Worm (Caenorhabditis elegans) whole organism, late embryonic: ENCODE data around the gene snrp-40.1.

Experiments
- C08G9.2 ChIP-seq: sonication (generic microtip); optimal IDR thresholded peaks from 2 replicates; lab custom pipeline; 2016; ENCODE audit warnings: mild to moderate bottlenecking, missing genetic modification characterization, moderate library complexity, missing compliant biosample characterization
- C38D4.7 ChIP-seq: fragments of 200-800 bp; sonication (Bioruptor generic); optimal IDR thresholded peaks from 2 replicates; lab custom pipeline; 2018; ENCODE audit warnings: mild to moderate bottlenecking, missing genetic modification characterization, moderate library complexity, missing compliant biosample characterization
- Y22D7AL.16 ChIP-seq: sonication (generic microtip); optimal IDR thresholded peaks from 2 replicates; lab custom pipeline; 2016; ENCODE audit warnings: missing genetic modification characterization, missing compliant biosample characterization
- ahr-1 ChIP-seq: sonication (generic microtip); optimal IDR thresholded peaks from 2 replicates; lab custom pipeline; 2016; ENCODE audit warnings: missing genetic modification characterization, missing compliant biosample characterization
- ceh-14 ChIP-seq: sonication (generic microtip); optimal IDR thresholded peaks from 2 replicates; lab custom pipeline; 2016; ENCODE audit warnings: missing genotype, missing genetic modification characterization, missing compliant biosample characterization
- ceh-18 ChIP-seq: sonication (generic microtip); optimal IDR thresholded peaks from 2 replicates; lab custom pipeline; 2016; ENCODE audit warnings: missing genetic modification characterization, missing compliant biosample characterization
- ceh-19 ChIP-seq: fragments of 200-800 bp; sonication (Bioruptor generic); optimal IDR thresholded peaks from 2 replicates; lab custom pipeline; 2018; ENCODE audit warnings: mild to moderate bottlenecking, missing genetic modification characterization, missing compliant biosample characterization
- ceh-31 ChIP-seq: sonication (generic microtip); optimal IDR thresholded peaks from 2 replicates; lab custom pipeline; 2016; ENCODE audit warnings: missing genetic modification characterization, missing compliant biosample characterization
- ceh-45 ChIP-seq: fragments of 200-800 bp; sonication (Bioruptor generic); IDR thresholded peaks from 2 replicates; pipeline ENCODE4 v1.3.6; 2022; ENCODE audit warnings: missing genetic modification reagents, missing genetic modification characterization, missing compliant biosample characterization
- ceh-48 ChIP-seq: sonication (generic microtip); optimal IDR thresholded peaks from 2 replicates; lab custom pipeline; 2016; ENCODE audit warnings: missing genetic modification characterization, inconsistent platforms, missing compliant biosample characterization
- ceh-6 ChIP-seq: fragments of 200-800 bp; sonication (Bioruptor generic); optimal IDR thresholded peaks from 2 replicates; lab custom pipeline; 2018; ENCODE audit warnings: mild to moderate bottlenecking, missing genetic modification characterization, missing compliant biosample characterization
- ceh-9 ChIP-seq: sonication (generic microtip); optimal IDR thresholded peaks from 2 replicates; lab custom pipeline; 2016; ENCODE audit warnings: mild to moderate bottlenecking, missing genetic modification characterization, inconsistent platforms, missing compliant biosample characterization
- che-1 ChIP-seq: sonication (generic microtip); optimal IDR thresholded peaks from 2 replicates; lab custom pipeline; 2016; ENCODE audit warnings: mild to moderate bottlenecking, missing genetic modification characterization, missing compliant biosample characterization
- dmd-4 ChIP-seq: sonication (generic microtip); optimal IDR thresholded peaks from 2 replicates; lab custom pipeline; 2016; ENCODE audit warnings: borderline replicate concordance, missing genetic modification characterization, missing compliant biosample characterization
- dve-1 ChIP-seq: sonication (generic microtip); optimal IDR thresholded peaks from 2 replicates; lab custom pipeline; 2017; ENCODE audit warnings: antibody characterized with exemption, mild to moderate bottlenecking, missing genetic modification characterization, missing compliant biosample characterization
- elt-2 ChIP-seq: sonication (generic microtip); optimal IDR thresholded peaks from 2 replicates; lab custom pipeline; 2016; ENCODE audit warnings: missing genetic modification reagents, missing genetic modification characterization, missing compliant biosample characterization
- elt-4 ChIP-seq: sonication (generic microtip); optimal IDR thresholded peaks from 2 replicates; lab custom pipeline; 2016; ENCODE audit warnings: missing genetic modification characterization, missing compliant biosample characterization
- eyg-1 ChIP-seq: sonication (generic microtip); optimal IDR thresholded peaks from 2 replicates; lab custom pipeline; 2016; ENCODE audit warnings: missing genotype, missing genetic modification characterization, missing compliant biosample characterization
- fkh-10 ChIP-seq: fragments of 150-350 bp; optimal IDR thresholded peaks from 2 replicates; lab custom pipeline; 2014; ENCODE audit warnings: missing biosample characterization, missing genetic modification reagents, missing genetic modification characterization
- fkh-6 ChIP-seq: sonication (generic microtip); optimal IDR thresholded peaks from 2 replicates; lab custom pipeline; 2016; ENCODE audit warnings: missing genetic modification characterization, missing compliant biosample characterization
- hlh-6 ChIP-seq: sonication (generic microtip); optimal IDR thresholded peaks from 2 replicates; lab custom pipeline; 2016; ENCODE audit warnings: missing genotype, missing genetic modification characterization, missing compliant biosample characterization
- hlh-8 ChIP-seq: sonication (generic microtip); optimal IDR thresholded peaks from 2 replicates; lab custom pipeline; 2016; ENCODE audit warnings: missing genotype, missing genetic modification characterization, missing compliant biosample characterization
- mec-3 ChIP-seq: sonication (generic microtip); optimal IDR thresholded peaks from 2 replicates; lab custom pipeline; 2016; ENCODE audit warnings: borderline replicate concordance, missing genetic modification characterization, missing compliant biosample characterization
- nhr-11 ChIP-seq: fragments of 150-350 bp; optimal IDR thresholded peaks from 2 replicates; lab custom pipeline; 2014; ENCODE audit warnings: missing biosample characterization, missing genetic modification characterization
- npax-4 ChIP-seq: sonication (generic microtip); optimal IDR thresholded peaks from 2 replicates; lab custom pipeline; 2016; ENCODE audit warnings: missing genetic modification characterization, missing compliant biosample characterization
- pag-3 ChIP-seq: sonication (generic microtip); optimal IDR thresholded peaks from 2 replicates; lab custom pipeline; 2016; ENCODE audit warnings: missing compliant biosample characterization, missing genetic modification characterization, borderline replicate concordance
- pros-1 ChIP-seq: fragments of 150-350 bp; optimal IDR thresholded peaks from 2 replicates; lab custom pipeline; 2014; ENCODE audit warnings: missing biosample characterization, missing genetic modification reagents, missing genetic modification characterization
- ref-2 ChIP-seq: sonication (generic microtip); optimal IDR thresholded peaks from 2 replicates; lab custom pipeline; 2016; ENCODE audit warnings: missing genetic modification characterization, missing compliant biosample characterization
- ttx-3 ChIP-seq: sonication (generic microtip); optimal IDR thresholded peaks from 2 replicates; lab custom pipeline; 2016; ENCODE audit warnings: missing genetic modification reagents, missing genetic modification characterization, missing compliant biosample characterization
- unc-42 ChIP-seq: sonication (generic microtip); optimal IDR thresholded peaks from 2 replicates; lab custom pipeline; 2016; ENCODE audit warnings: missing genotype, missing genetic modification characterization, missing compliant biosample characterization
- unc-55 ChIP-seq: sonication (generic microtip); optimal IDR thresholded peaks from 2 replicates; lab custom pipeline; 2017; ENCODE audit warnings: missing biosample characterization, missing genetic modification reagents, missing genetic modification characterization

The snrp-40.1 gene

ce11 chrX:11290528-11290927 is 9.1 kb downstream of the snrp-40.1 start:
- TF ChIP-seq mec-3 (no peak), ceh-48 (tag; lab: Kevin White, UChicago) (peak; percentile 72)

- TF ChIP-seq pag-3 (tag; lab: Kevin White, UChicago) (no peak), dmd-4 (tag; lab: Kevin White, UChicago) (no peak), elt-2 (peak; percentile 77), nhr-11 (tag; lab: Kevin White, UChicago) (no peak), ceh-19 (GFP tag; lab: Kevin White, UChicago) (no peak), eyg-1 (tag; lab: Kevin White, UChicago) (no peak)
Observed at ce11 chrX:11289925-11290324, 9.7 kb downstream of the snrp-40.1 start.

ce11 chrX:11287617-11288016 is 12.0 kb downstream of the snrp-40.1 start, which contains the start of gene F38B2.4:
Gene F38B2.4, minus strand, starts transcription at chrX:11287717.
- TF ChIP-seq fkh-10 (no peak), che-1 (tag; lab: Kevin White, UChicago) (no peak)

- no peak for TF ChIP-seq ceh-19 (GFP tag; lab: Kevin White, UChicago)
- TF ChIP-seq npax-4: no peak
- no peak for TF ChIP-seq ceh-9 (tag; lab: Kevin White, UChicago)
- TF ChIP-seq che-1 (tag; lab: Kevin White, UChicago): no peak
- no peak for TF ChIP-seq ttx-3 (tag; lab: Kevin White, UChicago)
- no peak for TF ChIP-seq ref-2 (tag; lab: Kevin White, UChicago)
- TF ChIP-seq pag-3 (tag; lab: Kevin White, UChicago): no peak
Observed at ce11 chrX:11286246-11286645, 13.3 kb downstream of the snrp-40.1 start, which contains the start of gene F38B2.3. Gene F38B2.3, minus strand, starts transcription at chrX:11286346.

ce11 chrX:11281148-11281547 is 18.4 kb downstream of the snrp-40.1 start, which contains the start of gene F38B2.6:
Gene F38B2.6, minus strand, starts transcription at chrX:11281248.
- TF ChIP-seq elt-4 (tag; lab: Kevin White, UChicago) (no peak), ahr-1 (tag; lab: Kevin White, UChicago) (no peak), unc-42 (tag; lab: Kevin White, UChicago) (no peak), C08G9.2 (tag; lab: Kevin White, UChicago) (no peak), ceh-48 (tag; lab: Kevin White, UChicago) (no peak), hlh-6 (tag; lab: Kevin White, UChicago) (no peak), pag-3 (tag; lab: Kevin White, UChicago) (no peak), nhr-11 (tag; lab: Kevin White, UChicago) (no peak), eyg-1 (tag; lab: Kevin White, UChicago) (no peak), ceh-6 (GFP tag; lab: Kevin White, UChicago) (no peak), unc-55 (GFP tag; lab: Kevin White, UChicago) (no peak), Y22D7AL.16 (tag; lab: Kevin White, UChicago) (no peak), fkh-6 (tag; lab: Kevin White, UChicago) (no peak), ceh-31 (tag; lab: Kevin White, UChicago) (no peak), ceh-18 (tag; lab: Kevin White, UChicago) (no peak)

- TF ChIP-seq fkh-10: no peak
- no peak for TF ChIP-seq C38D4.7 (GFP tag; lab: Kevin White, UChicago)
- no peak for TF ChIP-seq hlh-6 (tag; lab: Kevin White, UChicago)
- TF ChIP-seq ttx-3 (tag; lab: Kevin White, UChicago): no peak
- no peak for TF ChIP-seq hlh-8 (tag; lab: Kevin White, UChicago)
- no peak for TF ChIP-seq ceh-45
- TF ChIP-seq elt-4 (tag; lab: Kevin White, UChicago): no peak
- no peak for TF ChIP-seq Y22D7AL.16 (tag; lab: Kevin White, UChicago)
- TF ChIP-seq pros-1 (tag; lab: Kevin White, UChicago): no peak
- no peak for TF ChIP-seq ceh-14 (tag; lab: Kevin White, UChicago)
- TF ChIP-seq unc-55 (GFP tag; lab: Kevin White, UChicago): no peak
- TF ChIP-seq dve-1 (tag; lab: Kevin White, UChicago): no peak
Observed at ce11 chrX:11279276-11279675, 20.3 kb downstream of the snrp-40.1 start, which contains the start of gene F38B2.2. Gene F38B2.2, minus strand, starts transcription at chrX:11279376.
